Fruit fly (Drosophila melanogaster) whole organism, pupa: ENCODE data around the gene CG11563.

Experiments used
- CG10348 ChIP-seq: fragments of 200-800 bp; sonication (Bioruptor generic); IDR thresholded peaks from 2 replicates; pipeline ENCODE4 v1.3.6; 2022; ENCODE audit warnings: missing biosample characterization, missing genetic modification characterization
- CG12605 ChIP-seq: fragments of 200-800 bp; sonication (Bioruptor generic); IDR thresholded peaks from 2 replicates; pipeline ENCODE4 v1.3.6; 2022; ENCODE audit warnings: missing biosample characterization, missing genetic modification characterization
- CG13204 ChIP-seq: fragments of 200-800 bp; sonication (Bioruptor generic); optimal IDR thresholded peaks from 2 replicates; lab custom pipeline; 2018; ENCODE audit warnings: missing biosample characterization, mild to moderate bottlenecking, missing genetic modification characterization, moderate library complexity
- CG14655 ChIP-seq: fragments of 200-800 bp; sonication (Bioruptor generic); optimal IDR thresholded peaks from 3 replicates; lab custom pipeline; 2017; ENCODE audit warnings: mild to moderate bottlenecking, missing biosample characterization, missing genetic modification reagents, missing genetic modification characterization
- CG15710 ChIP-seq: fragments of 200-800 bp; sonication (Bioruptor generic); optimal IDR thresholded peaks from 2 replicates; lab custom pipeline; 2018; ENCODE audit warnings: missing biosample characterization, mild to moderate bottlenecking, missing genetic modification characterization, moderate library complexity
- CG17806 ChIP-seq: fragments of 200-800 bp; sonication (Bioruptor generic); optimal IDR thresholded peaks from 2 replicates; lab custom pipeline; 2018; ENCODE audit warnings: missing biosample characterization, mild to moderate bottlenecking, missing genetic modification characterization, moderate library complexity
- CG32121 ChIP-seq: fragments of 200-800 bp; sonication (Bioruptor generic); IDR thresholded peaks from 2 replicates; pipeline ENCODE4 v1.3.6; 2022; ENCODE audit warnings: missing biosample characterization, missing genetic modification characterization
- CG34367 ChIP-seq: fragments of 200-800 bp; sonication (Bioruptor generic); optimal IDR thresholded peaks from 2 replicates; lab custom pipeline; 2018; ENCODE audit warnings: missing biosample characterization, mild to moderate bottlenecking, missing genetic modification characterization
- CG4496 ChIP-seq: fragments of 200-800 bp; sonication (Bioruptor generic); IDR thresholded peaks from 3 replicates; pipeline ENCODE4 v1.3.6; 2022; ENCODE audit warnings: missing biosample characterization, missing genetic modification characterization
- CG8159 ChIP-seq: fragments of 200-800 bp; sonication (Bioruptor generic); optimal IDR thresholded peaks from 3 replicates; lab custom pipeline; 2018; ENCODE audit warnings: missing biosample characterization, mild to moderate bottlenecking, missing genetic modification characterization, moderate library complexity
- CG8301 ChIP-seq: fragments of 200-800 bp; sonication (Bioruptor generic); optimal IDR thresholded peaks from 2 replicates; lab custom pipeline; 2018; ENCODE audit warnings: missing biosample characterization, mild to moderate bottlenecking, missing genetic modification characterization
- CG9948 ChIP-seq: fragments of 200-800 bp; sonication (Bioruptor generic); optimal IDR thresholded peaks from 2 replicates; lab custom pipeline; 2018; ENCODE audit warnings: missing biosample characterization, mild to moderate bottlenecking, missing genetic modification characterization, moderate library complexity
- D1 ChIP-seq: fragments of 200-800 bp; sonication (Bioruptor generic); optimal IDR thresholded peaks from 2 replicates; lab custom pipeline; 2018; ENCODE audit warnings: missing biosample characterization, mild to moderate bottlenecking, missing genetic modification characterization, moderate library complexity
- EcR ChIP-seq: fragments of 200-800 bp; sonication (Bioruptor generic); optimal IDR thresholded peaks from 3 replicates; lab custom pipeline; 2019; ENCODE audit warnings: missing biosample characterization, missing genetic modification characterization, mild to moderate bottlenecking, moderate library complexity, missing genetic modification reagents
- Ets98B ChIP-seq: fragments of 200-800 bp; sonication (Bioruptor generic); IDR thresholded peaks from 2 replicates; pipeline ENCODE4 v1.3.6; 2022; ENCODE audit warnings: missing biosample characterization, missing genetic modification characterization
- Pif1A ChIP-seq: fragments of 200-800 bp; sonication (Bioruptor generic); optimal IDR thresholded peaks from 3 replicates; lab custom pipeline; 2016; ENCODE audit warnings: missing biosample characterization, missing genetic modification characterization
- Pif1B ChIP-seq: fragments of 200-800 bp; sonication (Bioruptor generic); optimal IDR thresholded peaks from 3 replicates; lab custom pipeline; 2016; ENCODE audit warnings: missing biosample characterization, missing genetic modification characterization
- Snoo ChIP-seq: fragments of 200-800 bp; sonication (Bioruptor generic); optimal IDR thresholded peaks from 3 replicates; lab custom pipeline; 2017; ENCODE audit warnings: missing biosample characterization, mild to moderate bottlenecking, missing genetic modification characterization, inconsistent platforms
- fd96Ca ChIP-seq: fragments of 200-800 bp; sonication (Bioruptor generic); IDR thresholded peaks from 3 replicates; pipeline ENCODE4 v1.3.6; 2022; ENCODE audit warnings: missing biosample characterization, missing genetic modification characterization
- gl ChIP-seq: fragments of 200-800 bp; sonication (Bioruptor generic); optimal IDR thresholded peaks from 2 replicates; lab custom pipeline; 2018; ENCODE audit warnings: missing biosample characterization, mild to moderate bottlenecking, missing genetic modification characterization
- rn ChIP-seq: fragments of 200-800 bp; sonication (Bioruptor generic); IDR thresholded peaks from 2 replicates; pipeline ENCODE4 v1.3.6; 2022; ENCODE audit warnings: missing biosample characterization, missing genetic modification characterization

Gene CG11563

DNA sequence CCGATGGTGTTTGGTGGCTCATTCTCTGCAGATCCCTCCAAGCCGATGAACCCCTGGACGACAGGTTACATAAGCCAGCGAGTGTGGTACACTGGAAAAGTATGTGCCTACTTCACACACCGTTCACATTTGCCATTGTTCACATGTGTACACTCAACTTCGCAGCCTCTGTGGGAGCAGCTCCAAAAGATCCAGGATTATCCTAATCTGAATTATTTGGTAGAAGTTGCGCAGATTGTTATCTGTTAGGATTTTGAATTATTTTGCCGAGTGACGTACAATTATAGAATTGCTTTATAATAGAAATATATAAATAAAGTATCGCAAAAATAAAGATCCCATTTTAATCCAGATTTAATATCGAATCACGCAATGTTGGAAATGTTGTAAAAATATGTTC lies 30.7 kb downstream of the CG11563 start:
- 0 out of 3 replicates have a peak, but pooled peaks have one; percentile 25 for TF ChIP-seq fd96Ca
- TF ChIP-seq Pif1B (GFP tag; lab: Kevin White, UChicago) = peak; percentile 47
- no peak for TF ChIP-seq CG10348 (GFP tag; lab: Robert Waterston, UW)
- peak; percentile 32 for TF ChIP-seq CG17806 (tag; lab: Kevin White, UChicago)
- TF ChIP-seq CG8159 (tag; lab: Kevin White, UChicago) = peak; percentile 54
- no peak for TF ChIP-seq gl (tag; lab: Kevin White, UChicago)
- TF ChIP-seq EcR = no peak
- no peak for TF ChIP-seq CG12605 (GFP tag; lab: Robert Waterston, UW)
- no peak for TF ChIP-seq Ets98B
- TF ChIP-seq CG32121 (GFP tag; lab: Robert Waterston, UW) = no peak
- peak; percentile 14 for TF ChIP-seq CG34367 (tag; lab: Kevin White, UChicago)
- no peak for TF ChIP-seq CG13204 (GFP tag; lab: Kevin White, UChicago)
- TF ChIP-seq Pif1A (GFP tag; lab: Kevin White, UChicago) = peak; percentile 56
- no peak for TF ChIP-seq CG4496 (GFP tag; lab: Robert Waterston, UW)
- no peak for TF ChIP-seq rn (GFP tag; lab: Robert Waterston, UW)
- TF ChIP-seq CG8301 (tag; lab: Kevin White, UChicago) = peak; percentile 71
- TF ChIP-seq Snoo (tag; lab: Kevin White, UChicago) = no peak
- TF ChIP-seq D1 (tag; lab: Kevin White, UChicago) = no peak
- no peak for TF ChIP-seq CG15710 (tag; lab: Kevin White, UChicago)
- peak; percentile 47 for TF ChIP-seq CG9948 (tag; lab: Kevin White, UChicago)
- peak; percentile 84 for TF ChIP-seq CG14655

DNA sequence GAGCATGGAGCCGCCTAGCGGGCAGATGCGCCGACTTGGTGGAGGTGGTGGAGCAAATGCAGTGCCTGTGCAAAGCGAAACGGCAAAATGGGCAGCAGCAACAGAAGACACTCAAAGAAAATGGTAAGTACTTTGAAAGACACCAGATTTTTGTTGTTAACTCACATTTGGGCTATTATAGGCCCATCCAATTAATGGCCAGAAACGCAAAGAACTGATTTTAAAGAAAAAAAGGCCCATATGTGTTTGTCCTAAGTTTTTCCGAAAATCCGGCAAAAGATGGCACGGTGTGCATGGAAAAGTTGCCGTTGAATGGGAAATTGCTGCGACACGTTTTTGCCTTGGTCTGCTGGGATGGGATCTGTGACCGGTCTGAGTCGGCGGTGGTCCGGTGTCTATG lies 31.4 kb downstream of the CG11563 start:
- TF ChIP-seq CG4496 (GFP tag; lab: Robert Waterston, UW) (peak; percentile 89), Pif1A (GFP tag; lab: Kevin White, UChicago) (peak; percentile 75), CG17806 (tag; lab: Kevin White, UChicago) (peak; percentile 61), CG10348 (GFP tag; lab: Robert Waterston, UW) (no peak), gl (tag; lab: Kevin White, UChicago) (no peak), Pif1B (GFP tag; lab: Kevin White, UChicago) (peak; percentile 53), Snoo (tag; lab: Kevin White, UChicago) (no peak), CG12605 (GFP tag; lab: Robert Waterston, UW) (peak; percentile 68), CG15710 (tag; lab: Kevin White, UChicago) (no peak), CG14655 (peak; percentile 91), CG8301 (tag; lab: Kevin White, UChicago) (peak; percentile 92), CG9948 (tag; lab: Kevin White, UChicago) (peak; percentile 71), D1 (tag; lab: Kevin White, UChicago) (no peak), fd96Ca (peak; percentile 93), CG32121 (GFP tag; lab: Robert Waterston, UW) (peak; percentile 85), EcR (no peak), CG8159 (tag; lab: Kevin White, UChicago) (peak; percentile 45), rn (GFP tag; lab: Robert Waterston, UW) (peak; percentile 63), CG13204 (GFP tag; lab: Kevin White, UChicago) (no peak), Ets98B (peak; percentile 89), CG34367 (tag; lab: Kevin White, UChicago) (no peak)

DNA sequence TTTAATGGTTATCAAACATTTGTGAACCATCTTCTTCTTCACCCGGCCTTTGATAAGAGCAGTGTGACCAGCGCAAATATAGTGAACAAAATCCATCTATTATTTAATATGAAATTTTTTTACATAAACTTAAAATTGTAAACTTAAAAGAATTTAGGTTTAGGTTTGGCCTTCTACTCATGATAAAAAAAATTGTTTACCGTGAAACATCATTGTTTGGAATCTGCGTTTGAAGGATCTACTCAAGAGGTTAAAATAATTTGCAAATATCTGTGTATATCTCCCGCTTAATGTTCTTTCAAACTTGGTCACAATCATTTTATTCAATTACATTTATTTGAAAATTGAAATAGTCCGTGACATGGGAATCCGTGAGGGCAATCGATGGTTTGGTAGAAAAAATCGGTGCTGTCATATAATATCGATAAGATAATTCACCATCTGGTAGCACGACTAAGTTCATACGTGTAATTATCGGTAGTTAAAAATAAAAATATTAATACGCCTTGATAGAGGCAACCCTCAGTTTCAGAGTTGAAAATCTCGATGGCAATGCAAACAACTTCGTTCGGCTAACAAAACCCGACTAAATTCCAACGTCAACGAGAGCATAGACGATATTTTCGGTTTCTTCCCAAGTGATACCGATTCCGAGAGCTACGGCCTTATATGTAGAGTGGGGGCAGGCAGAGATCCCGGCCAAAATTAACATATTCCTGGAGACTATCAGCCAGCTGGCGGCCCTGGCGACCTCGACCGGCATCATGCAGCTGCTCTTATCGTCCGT lies 35.1 kb downstream of the CG11563 start, which contains the start of the genes betaGlu and sip3:
TSS of gene betaGlu (minus strand) at position 59 of the 787 bp plus-strand sequence.
TSS of gene sip3 (plus strand) at position 430 of the 787 bp plus-strand sequence.
- no peak for TF ChIP-seq CG13204 (GFP tag; lab: Kevin White, UChicago)
- no peak for TF ChIP-seq rn (GFP tag; lab: Robert Waterston, UW)
- no peak for TF ChIP-seq gl (tag; lab: Kevin White, UChicago)
- TF ChIP-seq Pif1B (GFP tag; lab: Kevin White, UChicago) = peak; percentile 5
- no peak for TF ChIP-seq fd96Ca

DNA sequence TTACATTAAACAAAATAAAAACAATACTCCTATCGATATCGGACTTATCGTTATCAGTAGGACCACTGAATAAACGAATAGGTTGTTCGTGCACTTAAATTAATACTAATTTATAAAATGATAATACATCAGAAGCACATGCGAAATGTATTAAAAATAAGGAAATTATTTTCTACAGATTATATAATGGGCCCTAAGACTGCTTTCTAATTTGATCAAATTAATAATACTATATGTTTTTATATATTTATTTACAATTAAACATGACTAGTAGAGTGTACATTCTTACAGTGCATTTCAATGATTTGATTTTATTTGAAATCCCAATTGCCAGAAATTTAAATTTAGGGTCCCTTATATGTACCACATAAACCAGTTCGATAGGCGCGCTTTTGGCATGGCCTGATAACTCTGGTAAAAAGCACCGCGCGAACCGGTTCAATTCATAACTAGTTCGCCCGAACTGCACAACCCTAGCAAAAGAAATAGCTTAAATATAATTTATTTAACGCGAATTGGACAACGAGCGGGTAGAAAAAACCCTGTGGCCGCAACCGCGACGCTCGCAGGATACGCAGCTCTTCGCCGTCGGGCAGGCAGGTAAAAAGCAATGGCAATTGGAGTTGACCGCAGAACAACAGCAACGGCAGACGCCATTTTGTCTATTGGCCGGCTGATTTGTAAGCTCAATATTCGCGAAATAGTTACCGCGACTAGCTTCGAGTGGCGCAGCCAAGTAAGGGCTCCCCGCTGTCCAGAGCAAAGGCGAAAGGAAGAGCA lies 39.9 kb downstream of the CG11563 start, which contains the start of the genes CG2126 and faf:
TSS of gene CG2126 (minus strand) at position 70 of the 780 bp plus-strand sequence.
TSS of gene faf (plus strand) at position 438 of the 780 bp plus-strand sequence.
- TF ChIP-seq CG17806 (tag; lab: Kevin White, UChicago) (peak; percentile 67), CG12605 (GFP tag; lab: Robert Waterston, UW) (peak; percentile 53; the same call in 1 of the 2 replicates), Ets98B (peak; percentile 51; the same call in 1 of the 2 replicates), CG32121 (GFP tag; lab: Robert Waterston, UW) (peak; percentile 76), CG10348 (GFP tag; lab: Robert Waterston, UW) (no peak), CG4496 (GFP tag; lab: Robert Waterston, UW) (peak; percentile 70), Pif1A (GFP tag; lab: Kevin White, UChicago) (no peak), D1 (tag; lab: Kevin White, UChicago) (no peak), EcR (no peak), CG13204 (GFP tag; lab: Kevin White, UChicago) (no peak), rn (GFP tag; lab: Robert Waterston, UW) (peak; percentile 22; the same call in 1 of the 2 replicates), gl (tag; lab: Kevin White, UChicago) (no peak), CG8159 (tag; lab: Kevin White, UChicago) (peak; percentile 79), CG9948 (tag; lab: Kevin White, UChicago) (no peak), Snoo (tag; lab: Kevin White, UChicago) (peak; percentile 53), CG8301 (tag; lab: Kevin White, UChicago) (no peak), Pif1B (GFP tag; lab: Kevin White, UChicago) (no peak), CG15710 (tag; lab: Kevin White, UChicago) (peak; percentile 65), fd96Ca (no peak), CG34367 (tag; lab: Kevin White, UChicago) (peak; percentile 55)
